Fruit fly (Drosophila melanogaster) whole organism, embryonic: ENCODE measurements around the gene CG8925.

Experiments
- Awh ChIP-seq: fragments of 200-800 bp; sonication (Bioruptor generic); IDR thresholded peaks from 2 replicates; pipeline ENCODE4, ENCODE4 v1.3.6; 2022; ENCODE audit warnings: missing biosample characterization, missing genetic modification characterization
- Bgb ChIP-seq: fragments of 200-800 bp; sonication (Bioruptor generic); IDR thresholded peaks from 2 replicates; pipeline ENCODE4 v1.3.6; 2022; ENCODE audit warnings: missing biosample characterization, missing genetic modification characterization; ENCODE audit not compliant: partially characterized antibody
- CG10147 ChIP-seq: fragments of 200-800 bp; sonication (Bioruptor generic); optimal IDR thresholded peaks from 2 replicates; lab custom pipeline; 2019; ENCODE audit warnings: missing biosample characterization, mild to moderate bottlenecking, missing genetic modification characterization, moderate library complexity
- CG10959 ChIP-seq: fragments of 200-800 bp; sonication (Bioruptor generic); IDR thresholded peaks from 2 replicates; pipeline ENCODE4 v1.3.6; 2022; ENCODE audit warnings: missing biosample characterization, missing genetic modification characterization
- CG11723 ChIP-seq: fragments of 200-800 bp; sonication (Bioruptor generic); optimal IDR thresholded peaks from 2 replicates; lab custom pipeline; 2017; ENCODE audit warnings: missing biosample characterization, mild to moderate bottlenecking, missing genetic modification characterization
- CG12104 ChIP-seq: fragments of 200-800 bp; sonication (Bioruptor generic); optimal IDR thresholded peaks from 3 replicates; lab custom pipeline; 2016; ENCODE audit warnings: missing biosample characterization, missing genetic modification characterization
- CG13287 ChIP-seq: fragments of 200-800 bp; sonication (Bioruptor generic); IDR thresholded peaks from 2 replicates; pipeline ENCODE4 v1.3.6; 2022; ENCODE audit warnings: missing biosample characterization, missing genetic modification characterization; ENCODE audit not compliant: partially characterized antibody
- CG14860 ChIP-seq: fragments of 200-800 bp; sonication (Bioruptor generic); IDR thresholded peaks from 3 replicates; pipeline ENCODE4 v1.3.6; 2022; ENCODE audit warnings: missing biosample characterization, missing genetic modification characterization; ENCODE audit not compliant: partially characterized antibody
- CG1529 ChIP-seq: fragments of 200-800 bp; sonication (Bioruptor generic); optimal IDR thresholded peaks from 3 replicates; lab custom pipeline; 2018; ENCODE audit warnings: missing biosample characterization, missing genetic modification characterization
- CG18599 ChIP-seq: fragments of 200-800 bp; sonication (Bioruptor generic); optimal IDR thresholded peaks from 3 replicates; lab custom pipeline; 2017; ENCODE audit warnings: missing biosample characterization, missing genetic modification characterization, mild to moderate bottlenecking, moderate library complexity, missing genetic modification reagents
- CG18619 ChIP-seq: fragments of 200-800 bp; sonication (Bioruptor generic); optimal IDR thresholded peaks from 3 replicates; lab custom pipeline; 2017; ENCODE audit warnings: missing biosample characterization, mild to moderate bottlenecking, missing genetic modification characterization
- CG2120 ChIP-seq: fragments of 200-800 bp; sonication (Bioruptor generic); optimal IDR thresholded peaks from 3 replicates; lab custom pipeline; 2016; ENCODE audit warnings: missing biosample characterization, missing genetic modification characterization
- CG2202 ChIP-seq: fragments of 200-800 bp; sonication (Bioruptor generic); optimal IDR thresholded peaks from 2 replicates; lab custom pipeline; 2018; ENCODE audit warnings: missing biosample characterization, mild to moderate bottlenecking, missing genetic modification characterization
- CG31388 ChIP-seq: fragments of 200-800 bp; sonication (Bioruptor generic); optimal IDR thresholded peaks from 2 replicates; lab custom pipeline; 2016; ENCODE audit warnings: missing biosample characterization, missing genetic modification characterization
- CG34376 ChIP-seq: fragments of 200-800 bp; sonication (Bioruptor generic); optimal IDR thresholded peaks from 2 replicates; lab custom pipeline; 2018; ENCODE audit warnings: missing biosample characterization, mild to moderate bottlenecking, missing genetic modification characterization
- CG3838 ChIP-seq: fragments of 200-800 bp; sonication (Bioruptor generic); optimal IDR thresholded peaks from 3 replicates; lab custom pipeline; 2016; ENCODE audit warnings: missing biosample characterization, missing genetic modification characterization
- CG5245 ChIP-seq: fragments of 200-800 bp; sonication (Bioruptor generic); optimal IDR thresholded peaks from 3 replicates; lab custom pipeline; 2016; ENCODE audit warnings: missing biosample characterization, missing genetic modification characterization
- CG9727 ChIP-seq: fragments of 200-800 bp; sonication (Bioruptor generic); optimal IDR thresholded peaks from 3 replicates; lab custom pipeline; 2017; ENCODE audit warnings: missing biosample characterization, mild to moderate bottlenecking, missing genetic modification characterization
- CHES-1-like ChIP-seq: fragments of 200-800 bp; sonication (Bioruptor generic); optimal IDR thresholded peaks from 2 replicates; lab custom pipeline; 2016; ENCODE audit warnings: missing biosample characterization, missing genetic modification characterization
- CkIIα-i1 ChIP-seq: fragments of 200-800 bp; sonication (Bioruptor generic); IDR thresholded peaks from 2 replicates; pipeline ENCODE4 v1.3.6; 2022; ENCODE audit warnings: missing biosample characterization, missing genetic modification characterization
- CoRest ChIP-seq: fragments of 200-800 bp; sonication (Bioruptor generic); optimal IDR thresholded peaks from 3 replicates; lab custom pipeline; 2018; ENCODE audit warnings: missing biosample characterization, mild to moderate bottlenecking, missing genetic modification characterization, moderate library complexity
- Dek ChIP-seq: fragments of 200-800 bp; sonication (Bioruptor generic); optimal IDR thresholded peaks from 3 replicates; lab custom pipeline; 2019; ENCODE audit warnings: missing biosample characterization, mild to moderate bottlenecking, missing genetic modification characterization, moderate library complexity
- Dip3 ChIP-seq: fragments of 200-800 bp; sonication (Bioruptor generic); optimal IDR thresholded peaks from 3 replicates; lab custom pipeline; 2016; ENCODE audit warnings: missing biosample characterization, missing genetic modification characterization
- HmgZ ChIP-seq: fragments of 200-800 bp; sonication (Bioruptor generic); optimal IDR thresholded peaks from 2 replicates; lab custom pipeline; 2018; ENCODE audit warnings: missing biosample characterization, mild to moderate bottlenecking, missing genetic modification characterization
- Hmr ChIP-seq: fragments of 200-800 bp; sonication (Bioruptor generic); optimal IDR thresholded peaks from 3 replicates; lab custom pipeline; 2017; ENCODE audit warnings: mild to moderate bottlenecking, missing biosample characterization, missing genetic modification reagents, missing genetic modification characterization
- Hr39 ChIP-seq: fragments of >200 bp; optimal IDR thresholded peaks from 2 replicates; lab custom pipeline; 2017
- Lim3 ChIP-seq: fragments of 200-800 bp; sonication (Bioruptor generic); IDR thresholded peaks from 2 replicates; pipeline ENCODE4 v1.3.6; 2022; ENCODE audit warnings: missing biosample characterization, missing genetic modification characterization
- MTF-1 ChIP-seq: fragments of 200-800 bp; sonication (Bioruptor generic); optimal IDR thresholded peaks from 2 replicates; lab custom pipeline; 2018; ENCODE audit warnings: missing biosample characterization, mild to moderate bottlenecking, missing genetic modification characterization, borderline replicate concordance
- Oli ChIP-seq: fragments of 200-800 bp; sonication (Bioruptor generic); optimal IDR thresholded peaks from 2 replicates; lab custom pipeline; 2018; ENCODE audit warnings: missing biosample characterization, mild to moderate bottlenecking, missing genetic modification characterization, moderate library complexity
- Rx ChIP-seq: fragments of 200-800 bp; sonication (Bioruptor generic); IDR thresholded peaks from 2 replicates; pipeline ENCODE4 v1.3.6; 2022; ENCODE audit warnings: missing biosample characterization, missing genetic modification characterization
- Sin3A ChIP-seq: fragments of >200 bp; optimal IDR thresholded peaks from 2 replicates; lab custom pipeline; 2018
- Sry-δ ChIP-seq: fragments of 200-800 bp; sonication (Bioruptor generic); optimal IDR thresholded peaks from 2 replicates; lab custom pipeline; 2016; ENCODE audit warnings: missing biosample characterization, missing genetic modification characterization
- Usf ChIP-seq: fragments of 200-800 bp; sonication (Bioruptor generic); optimal IDR thresholded peaks from 2 replicates; lab custom pipeline; 2017; ENCODE audit warnings: missing genotype, missing biosample characterization, missing genetic modification characterization
- amos ChIP-seq: fragments of 200-800 bp; sonication (Bioruptor generic); IDR thresholded peaks from 2 replicates; pipeline ENCODE4 v1.3.6; 2022; ENCODE audit warnings: missing biosample characterization, missing genetic modification characterization; ENCODE audit not compliant: partially characterized antibody
- bab2 ChIP-seq: fragments of 200-800 bp; sonication (Bioruptor generic); optimal IDR thresholded peaks from 2 replicates; lab custom pipeline; 2016; ENCODE audit warnings: missing biosample characterization, missing genetic modification characterization
- crp ChIP-seq, 2 experiments: fragments of 200-800 bp; sonication (Bioruptor generic); optimal IDR thresholded peaks; 2 replicates in 1 of 2; 3 replicates in 1 of 2; lab custom pipeline; 2017; ENCODE audit warnings: missing biosample characterization in 2 of 2, missing genetic modification characterization in 2 of 2, mild to moderate bottlenecking in 1 of 2, moderate library complexity in 1 of 2
- cwo ChIP-seq: fragments of 200-800 bp; sonication (Bioruptor generic); optimal IDR thresholded peaks from 3 replicates; lab custom pipeline; 2017; ENCODE audit warnings: missing biosample characterization, missing genetic modification characterization, mild to moderate bottlenecking, moderate library complexity, missing genetic modification reagents
- da ChIP-seq: fragments of 200-800 bp; sonication (Bioruptor generic); optimal IDR thresholded peaks from 2 replicates; lab custom pipeline; 2016; ENCODE audit warnings: missing biosample characterization, missing genetic modification characterization
- fd102C ChIP-seq: fragments of 200-800 bp; sonication (Bioruptor generic); optimal IDR thresholded peaks from 2 replicates; lab custom pipeline; 2018; ENCODE audit warnings: missing biosample characterization, mild to moderate bottlenecking, missing genetic modification characterization, moderate library complexity
- hb ChIP-seq: fragments of 200-800 bp; sonication (Bioruptor generic); IDR thresholded peaks from 3 replicates; pipeline ENCODE4 v1.3.6; 2022; ENCODE audit warnings: missing biosample characterization, missing genetic modification characterization; ENCODE audit not compliant: partially characterized antibody
- lov ChIP-seq, 2 experiments: fragments of 200-800 bp in 1 of 2; fragments of >200 bp in 1 of 2; sonication (Bioruptor generic) in 1 of 2; IDR thresholded peaks in 1 of 2; optimal IDR thresholded peaks in 1 of 2; 2 replicates in 1 of 2; 3 replicates in 1 of 2; pipeline versions ENCODE4 v1.3.6 to Lab custom; 2017 to 2022; ENCODE audit warnings: missing biosample characterization in 1 of 2, missing genetic modification characterization in 1 of 2
- odd ChIP-seq: fragments of 200-800 bp; sonication (Bioruptor generic); optimal IDR thresholded peaks from 2 replicates; lab custom pipeline; 2017; ENCODE audit warnings: missing biosample characterization, mild to moderate bottlenecking, missing genetic modification characterization
- onecut ChIP-seq: fragments of 200-800 bp; sonication (Bioruptor generic); IDR thresholded peaks from 2 replicates; pipeline ENCODE4 v1.3.6; 2022; ENCODE audit warnings: missing biosample characterization, missing genetic modification characterization
- pnt ChIP-seq: fragments of 200-800 bp; sonication (Bioruptor generic); optimal IDR thresholded peaks from 3 replicates; lab custom pipeline; 2016; ENCODE audit warnings: missing biosample characterization, missing genetic modification characterization
- rib ChIP-seq: fragments of 200-800 bp; sonication (Bioruptor generic); IDR thresholded peaks from 2 replicates; pipeline ENCODE4 v1.3.6; 2022; ENCODE audit warnings: missing biosample characterization, missing genetic modification characterization
- shn ChIP-seq: fragments of 200-800 bp; sonication (Bioruptor generic); optimal IDR thresholded peaks from 3 replicates; lab custom pipeline; 2016; ENCODE audit warnings: missing biosample characterization, missing genetic modification characterization
- sob ChIP-seq: fragments of 200-800 bp; sonication (Bioruptor generic); IDR thresholded peaks from 2 replicates; pipeline ENCODE4 v1.3.6; 2022; ENCODE audit warnings: missing biosample characterization, missing genetic modification characterization
- ssp ChIP-seq: fragments of 200-800 bp; sonication (Bioruptor generic); IDR thresholded peaks from 2 replicates; pipeline ENCODE4 v1.3.6; 2022; ENCODE audit warnings: missing biosample characterization, missing genetic modification characterization

The CG8925 gene

DNA sequence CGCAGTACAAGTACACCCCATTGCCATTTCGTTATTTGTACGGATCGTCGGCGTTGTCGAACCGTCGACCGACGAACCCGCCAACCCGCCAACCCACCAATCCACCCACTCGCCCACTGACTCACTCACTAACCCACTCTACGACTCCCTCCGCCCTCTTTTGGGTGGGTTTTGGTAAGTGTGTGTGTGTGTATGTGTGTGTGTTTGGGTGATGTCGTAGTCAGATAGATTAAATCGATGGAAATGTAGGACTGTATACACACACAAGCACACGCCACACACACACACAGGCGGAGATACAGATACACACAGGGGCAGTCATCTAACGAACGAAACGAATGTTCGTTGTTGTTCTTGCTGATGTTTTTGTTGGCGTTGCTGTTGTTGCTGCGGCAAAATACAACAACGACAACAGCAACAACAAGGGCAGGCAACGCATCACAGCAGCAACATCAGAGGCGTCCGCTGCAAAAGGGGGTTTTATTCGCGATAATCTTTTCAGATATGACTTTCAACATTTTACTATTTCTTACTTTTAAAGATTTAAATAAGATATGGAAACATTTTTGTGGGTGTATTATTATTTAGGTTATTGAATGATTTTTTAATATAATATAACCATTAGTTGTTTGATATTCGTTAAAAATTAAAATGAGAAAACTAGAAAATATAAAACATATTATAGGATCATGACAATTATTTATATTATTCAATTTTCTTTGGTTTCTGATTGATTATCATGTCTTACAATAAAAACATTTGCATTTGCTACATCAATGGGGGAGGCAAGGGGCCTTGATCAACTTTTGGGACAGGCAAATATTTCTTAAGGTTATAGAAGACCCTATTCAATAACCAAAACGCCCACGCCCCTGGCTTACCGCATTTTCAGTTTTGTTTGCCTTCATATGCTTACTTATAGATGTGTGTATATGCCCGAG is 49.8 kb downstream of the CG8925 start (continued):
- no peak for TF ChIP-seq rib (GFP tag; lab: Robert Waterston, UW)
- peak; percentile 95 for TF ChIP-seq CG10147 (GFP tag; lab: Kevin White, UChicago)
- TF ChIP-seq Usf (GFP tag; lab: Kevin White, UChicago) = peak; percentile 93
- peak; percentile 40 for TF ChIP-seq CG31388 (GFP tag; lab: Kevin White, UChicago)
- peak; percentile 60; the same call in 1 of the 2 replicates for TF ChIP-seq Awh (GFP tag; lab: Robert Waterston, UW)
- TF ChIP-seq Dip3 (GFP tag; lab: Kevin White, UChicago) = no peak
- no peak for TF ChIP-seq CG3838
- TF ChIP-seq lov (optimal IDR thresholded peaks at IDR 0.05; lab: Kevin White, UChicago) = no peak
- peak; percentile 78; the same call in 2 of the 3 replicates for TF ChIP-seq lov (GFP tag; IDR thresholded peaks at IDR 0.05; lab: Robert Waterston, UW)
- TF ChIP-seq Dek (tag; lab: Kevin White, UChicago) = peak; percentile 86
- TF ChIP-seq Bgb = peak; percentile 29; the same call in 1 of the 2 replicates
- TF ChIP-seq Sin3A (lab: Kevin White, UChicago) = no peak
- TF ChIP-seq Rx = peak; percentile 64
- peak; percentile 37; the same call in 1 of the 2 replicates for TF ChIP-seq ssp
- no peak for TF ChIP-seq CG34376 (GFP tag; lab: Kevin White, UChicago)
- TF ChIP-seq CG14860 (GFP tag; lab: Robert Waterston, UW) = no peak
- TF ChIP-seq bab2 = no peak
- TF ChIP-seq Sry-δ (GFP tag; lab: Kevin White, UChicago) = no peak
- TF ChIP-seq CG1529 (GFP tag; lab: Kevin White, UChicago) = peak; percentile 87
- TF ChIP-seq CG2120 (GFP tag; lab: Kevin White, UChicago) = peak; percentile 63
- peak; percentile 92 for TF ChIP-seq onecut (GFP tag; lab: Robert Waterston, UW)
- TF ChIP-seq CG18599 = peak; percentile 87
- peak; percentile 98 for TF ChIP-seq CoRest
- TF ChIP-seq CG18619 (GFP tag; lab: Kevin White, UChicago) = peak; percentile 98
- TF ChIP-seq da (GFP tag; lab: Kevin White, UChicago) = no peak
- no peak for TF ChIP-seq hb (GFP tag; lab: Robert Waterston, UW)
- TF ChIP-seq CG9727 (GFP tag; lab: Kevin White, UChicago) = peak; percentile 98
- peak in 1 of 2 experiments; percentile 49 for TF ChIP-seq crp (GFP tag; optimal IDR thresholded peaks at IDR 0.05; lab: Kevin White, UChicago)
- TF ChIP-seq odd (GFP tag; lab: Kevin White, UChicago) = peak; percentile 97
- TF ChIP-seq Lim3 = 0 out of 2 replicates have a peak, but pooled peaks have one; percentile 9
- peak; percentile 57 for TF ChIP-seq cwo
- no peak for TF ChIP-seq pnt (GFP tag; lab: Kevin White, UChicago)
- peak; percentile 93 for TF ChIP-seq CG11723 (GFP tag; lab: Kevin White, UChicago)
- TF ChIP-seq amos (GFP tag; lab: Robert Waterston, UW) = peak; percentile 17; the same call in 1 of the 2 replicates
- TF ChIP-seq CG5245 (GFP tag; lab: Kevin White, UChicago) = peak; percentile 73
- TF ChIP-seq CHES-1-like (GFP tag; lab: Kevin White, UChicago) = no peak
- peak; percentile 98 for TF ChIP-seq Oli (tag; lab: Kevin White, UChicago)
- peak; percentile 65 for TF ChIP-seq sob (GFP tag; lab: Robert Waterston, UW)
- peak; percentile 74 for TF ChIP-seq CG2202 (tag; lab: Kevin White, UChicago)
- TF ChIP-seq CG13287 (GFP tag; lab: Robert Waterston, UW) = no peak
- no peak for TF ChIP-seq MTF-1 (GFP tag; lab: Kevin White, UChicago)
- TF ChIP-seq Hr39 (lab: Kevin White, UChicago) = no peak
- no peak for TF ChIP-seq fd102C (GFP tag; lab: Kevin White, UChicago)
- no peak for TF ChIP-seq HmgZ
- TF ChIP-seq CG10959 (GFP tag; lab: Robert Waterston, UW) = no peak
- peak; percentile 86 for TF ChIP-seq Hmr
- peak; percentile 93 for TF ChIP-seq CG12104 (GFP tag; lab: Kevin White, UChicago)
- TF ChIP-seq shn (GFP tag; lab: Kevin White, UChicago) = no peak
- TF ChIP-seq CkIIα-i1 (GFP tag; lab: Robert Waterston, UW) = no peak
